Worm (Caenorhabditis elegans) whole organism, early embryonic: ENCODE data around the gene F56B6.6.

Source experiments
- B0310.2 ChIP-seq: sonication (generic microtip); optimal IDR thresholded peaks from 2 replicates; lab custom pipeline; 2016; ENCODE audit warnings: mild to moderate bottlenecking, missing genetic modification characterization, missing compliant biosample characterization
- F13C5.2 ChIP-seq: sonication (generic microtip); optimal IDR thresholded peaks from 2 replicates; lab custom pipeline; 2017; ENCODE audit warnings: mild to moderate bottlenecking, missing genetic modification characterization, inconsistent platforms, missing compliant biosample characterization
- aly-1 ChIP-seq: sonication (generic microtip); optimal IDR thresholded peaks from 2 replicates; lab custom pipeline; 2016; ENCODE audit warnings: missing genetic modification characterization, missing compliant biosample characterization
- ama-1 ChIP-seq: fragments of 150-350 bp; optimal IDR thresholded peaks from 2 replicates; lab custom pipeline; 2014
- ceh-13 ChIP-seq: fragments of 200-800 bp; sonication (Bioruptor generic); optimal IDR thresholded peaks from 2 replicates; lab custom pipeline; 2018; ENCODE audit warnings: mild to moderate bottlenecking, missing genetic modification characterization, missing compliant biosample characterization
- ets-7 ChIP-seq: sonication (generic microtip); optimal IDR thresholded peaks from 2 replicates; lab custom pipeline; 2016; ENCODE audit warnings: missing genotype, missing genetic modification characterization, missing compliant biosample characterization
- flt-1 ChIP-seq: fragments of 200-800 bp; sonication (Bioruptor generic); IDR thresholded peaks from 2 replicates; pipeline ENCODE4 v1.3.6; 2022; ENCODE audit warnings: missing genetic modification characterization, missing compliant biosample characterization
- hmbx-1 ChIP-seq: sonication (generic microtip); optimal IDR thresholded peaks from 2 replicates; lab custom pipeline; 2016; ENCODE audit warnings: mild to moderate bottlenecking, missing genetic modification characterization, missing compliant biosample characterization
- hnd-1 ChIP-seq: sonication (generic microtip); optimal IDR thresholded peaks from 2 replicates; lab custom pipeline; 2016; ENCODE audit warnings: missing genetic modification characterization, missing compliant biosample characterization
- pes-1 ChIP-seq: fragments of 200-800 bp; sonication (Bioruptor generic); IDR thresholded peaks from 2 replicates; pipeline ENCODE4 v1.3.6; 2022; ENCODE audit warnings: missing genetic modification reagents, missing genetic modification characterization, missing compliant biosample characterization
- sea-1 ChIP-seq: fragments of 200-800 bp; sonication (Bioruptor generic); conservative IDR thresholded peaks from 2 replicates; pipeline ENCODE4 v1.3.6; 2022; ENCODE audit warnings: missing genetic modification characterization, missing compliant biosample characterization
- tbx-11 ChIP-seq: fragments of 200-800 bp; sonication (Bioruptor generic); IDR thresholded peaks from 2 replicates; pipeline ENCODE4 v1.3.6; 2022; ENCODE audit warnings: missing genetic modification characterization, missing compliant biosample characterization
- tbx-37 ChIP-seq: fragments of 200-800 bp; sonication (Bioruptor generic); conservative IDR thresholded peaks from 2 replicates; pipeline ENCODE4 v1.3.6; 2022; ENCODE audit warnings: missing genetic modification reagents, missing genetic modification characterization, missing compliant biosample characterization
- tra-4 ChIP-seq: sonication (generic microtip); optimal IDR thresholded peaks from 2 replicates; lab custom pipeline; 2017; ENCODE audit warnings: missing genetic modification characterization, missing compliant biosample characterization

ce11 chrX:3536302-3537251 lies 3.8 kb upstream of the F56B6.6 start:
- TF ChIP-seq ama-1 (lab: Kevin White, UChicago), result no peak
- TF ChIP-seq F13C5.2 (tag; lab: Kevin White, UChicago), result no peak
- TF ChIP-seq tbx-37 (GFP tag; lab: Robert Waterston, UW), result no peak
- no peak for TF ChIP-seq flt-1 (GFP tag; lab: Robert Waterston, UW)
- no peak for TF ChIP-seq tbx-11 (GFP tag; lab: Robert Waterston, UW)
- TF ChIP-seq tra-4, result no peak
- TF ChIP-seq hmbx-1 (tag; lab: Kevin White, UChicago), result no peak
- no peak for TF ChIP-seq ceh-13
- no peak for TF ChIP-seq pes-1 (GFP tag; lab: Robert Waterston, UW)
- TF ChIP-seq sea-1, result no peak
- no peak for TF ChIP-seq hnd-1 (tag; lab: Kevin White, UChicago)
- TF ChIP-seq aly-1 (tag; lab: Kevin White, UChicago), result no peak
- TF ChIP-seq ets-7 (tag; lab: Kevin White, UChicago), result no peak
- TF ChIP-seq B0310.2 (tag; lab: Kevin White, UChicago), result no peak
